Fruit fly (Drosophila melanogaster) whole organism, embryonic: Measurements from ENCODE around the gene Ent3.

Experiments used
- CG10431 ChIP-seq: fragments of 200-800 bp; sonication (Bioruptor generic); optimal IDR thresholded peaks from 3 replicates; lab custom pipeline; 2018; ENCODE audit warnings: missing biosample characterization, mild to moderate bottlenecking, missing genetic modification characterization
- CG11723 ChIP-seq: fragments of 200-800 bp; sonication (Bioruptor generic); optimal IDR thresholded peaks from 2 replicates; lab custom pipeline; 2017; ENCODE audit warnings: missing biosample characterization, mild to moderate bottlenecking, missing genetic modification characterization
- CG12299 ChIP-seq: fragments of 200-800 bp; sonication (Bioruptor generic); optimal IDR thresholded peaks from 2 replicates; lab custom pipeline; 2018; ENCODE audit warnings: missing biosample characterization, mild to moderate bottlenecking, missing genetic modification characterization
- CG12744 ChIP-seq: fragments of 200-800 bp; sonication (Bioruptor generic); optimal IDR thresholded peaks from 2 replicates; lab custom pipeline; 2016; ENCODE audit warnings: missing biosample characterization, missing genetic modification characterization
- CG12942 ChIP-seq: fragments of 200-800 bp; sonication (Bioruptor generic); optimal IDR thresholded peaks from 3 replicates; lab custom pipeline; 2016; ENCODE audit warnings: missing biosample characterization, missing genetic modification characterization
- CG14860 ChIP-seq: fragments of 200-800 bp; sonication (Bioruptor generic); IDR thresholded peaks from 3 replicates; pipeline ENCODE4 v1.3.6; 2022; ENCODE audit warnings: missing biosample characterization, missing genetic modification characterization; ENCODE audit not compliant: partially characterized antibody
- CG15011 ChIP-seq: fragments of 200-800 bp; sonication (Bioruptor generic); optimal IDR thresholded peaks from 3 replicates; lab custom pipeline; 2018; ENCODE audit warnings: missing biosample characterization, mild to moderate bottlenecking, missing genetic modification characterization
- CG16863 ChIP-seq: fragments of 200-800 bp; sonication (Bioruptor generic); optimal IDR thresholded peaks from 3 replicates; lab custom pipeline; 2016; ENCODE audit warnings: missing biosample characterization, missing genetic modification characterization
- CG17612 ChIP-seq: fragments of 200-800 bp; sonication (Bioruptor generic); IDR thresholded peaks from 2 replicates; pipeline ENCODE4 v1.3.6; 2022; ENCODE audit warnings: missing biosample characterization, missing genetic modification characterization
- CG18619 ChIP-seq: fragments of 200-800 bp; sonication (Bioruptor generic); optimal IDR thresholded peaks from 3 replicates; lab custom pipeline; 2017; ENCODE audit warnings: missing biosample characterization, mild to moderate bottlenecking, missing genetic modification characterization
- CG2678 ChIP-seq: fragments of 200-800 bp; sonication (Bioruptor generic); optimal IDR thresholded peaks from 3 replicates; lab custom pipeline; 2019; ENCODE audit warnings: missing biosample characterization, mild to moderate bottlenecking, missing genetic modification characterization, moderate library complexity
- CG34224 ChIP-seq: fragments of 200-800 bp; sonication (Bioruptor generic); IDR thresholded peaks from 3 replicates; pipeline ENCODE4 v1.3.6; 2022; ENCODE audit warnings: missing biosample characterization, missing genetic modification characterization; ENCODE audit not compliant: partially characterized antibody
- CG34422 ChIP-seq: fragments of 200-800 bp; sonication (Bioruptor generic); IDR thresholded peaks from 3 replicates; pipeline ENCODE4 v1.3.6; 2022; ENCODE audit warnings: missing biosample characterization, missing genetic modification characterization
- CG6175 ChIP-seq: fragments of 200-800 bp; sonication (Bioruptor generic); IDR thresholded peaks from 3 replicates; pipeline ENCODE4 v1.3.6; 2022; ENCODE audit warnings: missing biosample characterization, missing genetic modification characterization
- CG6813 ChIP-seq: fragments of 200-800 bp; sonication (Bioruptor generic); optimal IDR thresholded peaks from 2 replicates; lab custom pipeline; 2017; ENCODE audit warnings: missing biosample characterization, missing genetic modification characterization, mild to moderate bottlenecking, moderate library complexity, missing genetic modification reagents
- CG8089 ChIP-seq: fragments of 200-800 bp; sonication (Bioruptor generic); optimal IDR thresholded peaks from 3 replicates; lab custom pipeline; 2016; ENCODE audit warnings: missing biosample characterization, missing genetic modification characterization
- CG8388 ChIP-seq: fragments of 200-800 bp; sonication (Bioruptor generic); optimal IDR thresholded peaks from 2 replicates; lab custom pipeline; 2019; ENCODE audit warnings: missing biosample characterization, mild to moderate bottlenecking, missing genetic modification characterization, moderate library complexity
- CG9932 ChIP-seq: fragments of 200-800 bp; sonication (Bioruptor generic); IDR thresholded peaks from 2 replicates; pipeline ENCODE4 v1.3.6; 2022; ENCODE audit warnings: missing biosample characterization, missing genetic modification characterization
- Camta ChIP-seq: fragments of 200-800 bp; sonication (Bioruptor generic); optimal IDR thresholded peaks from 2 replicates; lab custom pipeline; 2016; ENCODE audit warnings: missing biosample characterization, missing genetic modification characterization
- D ChIP-seq, 2 experiments: fragments of 200-800 bp in 1 of 2; fragments of >200 bp in 1 of 2; sonication (Bioruptor generic) in 1 of 2; optimal IDR thresholded peaks; 2 replicates in 1 of 2; 3 replicates in 1 of 2; lab custom pipeline; 2017; ENCODE audit warnings: mild to moderate bottlenecking in 1 of 2, missing biosample characterization in 1 of 2, missing genetic modification characterization in 1 of 2, missing genetic modification reagents in 1 of 2
- Doc2 ChIP-seq: fragments of 200-800 bp; sonication (Bioruptor generic); IDR thresholded peaks from 2 replicates; pipeline ENCODE4 v1.3.6; 2022; ENCODE audit warnings: missing biosample characterization, missing genetic modification characterization
- Eip74EF ChIP-seq, 2 experiments: fragments of 200-800 bp in 1 of 2; fragments of >200 bp in 1 of 2; sonication (Bioruptor generic) in 1 of 2; optimal IDR thresholded peaks; 2 replicates each; lab custom pipeline; 2017 to 2019; ENCODE audit warnings: missing biosample characterization in 2 of 2, missing genetic modification characterization in 2 of 2, mild to moderate bottlenecking in 1 of 2, moderate library complexity in 1 of 2
- Gsc ChIP-seq: fragments of 200-800 bp; sonication (Bioruptor generic); IDR thresholded peaks from 2 replicates; pipeline ENCODE4 v1.3.6; 2022; ENCODE audit warnings: missing biosample characterization, missing genetic modification characterization
- Gug ChIP-seq: fragments of 200-800 bp; sonication (Bioruptor generic); IDR thresholded peaks from 4 replicates; pipeline ENCODE4 v1.3.6; 2022; ENCODE audit warnings: missing biosample characterization, missing genetic modification characterization
- Hmx ChIP-seq: fragments of 200-800 bp; sonication (Bioruptor generic); optimal IDR thresholded peaks from 2 replicates; lab custom pipeline; 2016; ENCODE audit warnings: missing biosample characterization, missing genetic modification characterization
- NC2α ChIP-seq: fragments of 200-800 bp; sonication (Bioruptor generic); optimal IDR thresholded peaks from 2 replicates; lab custom pipeline; 2016; ENCODE audit warnings: missing biosample characterization, missing genetic modification characterization
- Oli ChIP-seq: fragments of 200-800 bp; sonication (Bioruptor generic); optimal IDR thresholded peaks from 2 replicates; lab custom pipeline; 2018; ENCODE audit warnings: missing biosample characterization, mild to moderate bottlenecking, missing genetic modification characterization, moderate library complexity
- Ptx1 ChIP-seq: fragments of 200-800 bp; sonication (Bioruptor generic); IDR thresholded peaks from 2 replicates; pipeline ENCODE4 v1.3.6; 2022; ENCODE audit warnings: missing biosample characterization, missing genetic modification characterization
- Ravus ChIP-seq: fragments of 200-800 bp; sonication (Bioruptor generic); IDR thresholded peaks from 2 replicates; pipeline ENCODE4 v1.3.6; 2022; ENCODE audit warnings: missing biosample characterization, missing genetic modification characterization
- Spps ChIP-seq: fragments of 200-800 bp; sonication (Bioruptor generic); optimal IDR thresholded peaks from 2 replicates; lab custom pipeline; 2018; ENCODE audit warnings: missing biosample characterization, mild to moderate bottlenecking, missing genetic modification characterization
- Sry-β ChIP-seq: fragments of 200-800 bp; sonication (Bioruptor generic); optimal IDR thresholded peaks from 2 replicates; lab custom pipeline; 2018; ENCODE audit warnings: missing biosample characterization, mild to moderate bottlenecking, missing genetic modification characterization, moderate library complexity
- Taf1 ChIP-seq: fragments of 200-800 bp; sonication (Bioruptor generic); IDR thresholded peaks from 2 replicates; pipeline ENCODE4 v1.3.6; 2022; ENCODE audit warnings: missing biosample characterization, missing genetic modification characterization
- YL-1 ChIP-seq: fragments of 200-800 bp; sonication (Bioruptor generic); optimal IDR thresholded peaks from 3 replicates; lab custom pipeline; 2017; ENCODE audit warnings: missing biosample characterization, mild to moderate bottlenecking, missing genetic modification characterization
- al ChIP-seq: fragments of 200-800 bp; sonication (Bioruptor generic); IDR thresholded peaks from 2 replicates; pipeline ENCODE4 v1.3.6; 2022; ENCODE audit warnings: missing biosample characterization, missing genetic modification characterization
- aop ChIP-seq: fragments of 200-800 bp; sonication (Bioruptor generic); IDR thresholded peaks from 2 replicates; pipeline ENCODE4 v1.3.6; 2022; ENCODE audit warnings: missing biosample characterization, missing genetic modification characterization
- ems ChIP-seq: fragments of 200-800 bp; sonication (Bioruptor generic); optimal IDR thresholded peaks from 3 replicates; lab custom pipeline; 2016; ENCODE audit warnings: missing biosample characterization, missing genetic modification characterization
- lmd ChIP-seq: fragments of 200-800 bp; sonication (Bioruptor generic); IDR thresholded peaks from 2 replicates; pipeline ENCODE4 v1.3.6; 2022; ENCODE audit warnings: missing biosample characterization, missing genetic modification characterization
- maf-S ChIP-seq: fragments of 200-800 bp; sonication (Bioruptor generic); optimal IDR thresholded peaks from 2 replicates; lab custom pipeline; 2016; ENCODE audit warnings: missing biosample characterization, missing genetic modification characterization
- nau ChIP-seq: fragments of 200-800 bp; sonication (Bioruptor generic); optimal IDR thresholded peaks from 3 replicates; lab custom pipeline; 2017; ENCODE audit warnings: missing biosample characterization, mild to moderate bottlenecking, missing genetic modification characterization, missing genetic modification reagents
- nom ChIP-seq: fragments of 200-800 bp; sonication (Bioruptor generic); optimal IDR thresholded peaks from 2 replicates; lab custom pipeline; 2017; ENCODE audit warnings: missing biosample characterization, missing genetic modification characterization, mild to moderate bottlenecking, moderate library complexity, missing genetic modification reagents
- odd ChIP-seq: fragments of 200-800 bp; sonication (Bioruptor generic); optimal IDR thresholded peaks from 2 replicates; lab custom pipeline; 2017; ENCODE audit warnings: missing biosample characterization, mild to moderate bottlenecking, missing genetic modification characterization
- org-1 ChIP-seq: fragments of 200-800 bp; sonication (Bioruptor generic); optimal IDR thresholded peaks from 2 replicates; lab custom pipeline; 2017; ENCODE audit warnings: missing biosample characterization, missing genetic modification characterization
- phol ChIP-seq: fragments of 200-800 bp; sonication (Bioruptor generic); optimal IDR thresholded peaks from 3 replicates; lab custom pipeline; 2018; ENCODE audit warnings: missing biosample characterization, mild to moderate bottlenecking, missing genetic modification characterization, moderate library complexity
- ro ChIP-seq: fragments of 200-800 bp; sonication (Bioruptor generic); IDR thresholded peaks from 2 replicates; pipeline ENCODE4 v1.3.6; 2022; ENCODE audit warnings: missing biosample characterization, missing genetic modification characterization
- run ChIP-seq: fragments of 200-800 bp; sonication (Bioruptor generic); optimal IDR thresholded peaks from 3 replicates; lab custom pipeline; 2018; ENCODE audit warnings: missing biosample characterization, mild to moderate bottlenecking, missing genetic modification characterization
- so ChIP-seq: fragments of 200-800 bp; sonication (Bioruptor generic); IDR thresholded peaks from 3 replicates; pipeline ENCODE4 v1.3.6; 2022; ENCODE audit warnings: missing biosample characterization, missing genetic modification characterization
- sr ChIP-seq: fragments of 200-800 bp; sonication (Bioruptor generic); IDR thresholded peaks from 3 replicates; pipeline ENCODE4 v1.3.6; 2022; ENCODE audit warnings: missing biosample characterization, missing genetic modification characterization
- stwl ChIP-seq: fragments of 200-800 bp; sonication (Bioruptor generic); optimal IDR thresholded peaks from 3 replicates; lab custom pipeline; 2018; ENCODE audit warnings: missing biosample characterization, mild to moderate bottlenecking, missing genetic modification characterization, moderate library complexity
- sug ChIP-seq: fragments of 200-800 bp; optimal IDR thresholded peaks from 2 replicates; lab custom pipeline; 2019; ENCODE audit warnings: missing biosample characterization, mild to moderate bottlenecking, missing genetic modification characterization, moderate library complexity
- unpg ChIP-seq: fragments of 200-800 bp; sonication (Bioruptor generic); optimal IDR thresholded peaks from 3 replicates; lab custom pipeline; 2018; ENCODE audit warnings: missing biosample characterization, mild to moderate bottlenecking, missing genetic modification characterization, moderate library complexity
- wdn ChIP-seq: fragments of 200-800 bp; sonication (Bioruptor generic); IDR thresholded peaks from 2 replicates; pipeline ENCODE4 v1.3.6; 2022; ENCODE audit warnings: missing biosample characterization, missing genetic modification characterization

Gene Ent3

dm6 chr3L:12813907-12814306 is 39.5 kb upstream of the Ent3 start, which contains the start of the genes Sf3a2 and CG42588 (continued):
- peak; percentile 62; the same call in 1 of the 3 replicates for TF ChIP-seq CG14860
- no peak for TF ChIP-seq Hmx (GFP tag; lab: Kevin White, UChicago)
- peak; percentile 41 for TF ChIP-seq unpg (GFP tag; lab: Kevin White, UChicago)
- peak; percentile 19 for TF ChIP-seq CG18619 (GFP tag; lab: Kevin White, UChicago)
- TF ChIP-seq CG8089 (GFP tag; lab: Kevin White, UChicago) = no peak
- no peak for TF ChIP-seq CG6175 (GFP tag; lab: Robert Waterston, UW)
- TF ChIP-seq Doc2 (GFP tag; lab: Robert Waterston, UW) = no peak
- TF ChIP-seq sug (tag; lab: Kevin White, UChicago) = peak; percentile 74
- TF ChIP-seq Ptx1 (GFP tag; lab: Robert Waterston, UW) = peak; percentile 85
- no peak for TF ChIP-seq Sry-β
- TF ChIP-seq CG10431 = no peak
- TF ChIP-seq CG12299 = no peak
- no peak for TF ChIP-seq odd (GFP tag; lab: Kevin White, UChicago)
- TF ChIP-seq CG12942 (GFP tag; lab: Kevin White, UChicago) = peak; percentile 57
- TF ChIP-seq maf-S (GFP tag; lab: Kevin White, UChicago) = no peak
- peak; percentile 85; the same call in 2 of the 3 replicates for TF ChIP-seq CG34422
- no peak for TF ChIP-seq sr (GFP tag; lab: Robert Waterston, UW)
- no peak for TF ChIP-seq CG17612 (GFP tag; lab: Robert Waterston, UW)
- TF ChIP-seq CG9932 (GFP tag; lab: Robert Waterston, UW) = peak; percentile 89
- TF ChIP-seq nom = no peak
- TF ChIP-seq wdn (GFP tag; lab: Robert Waterston, UW) = no peak
- TF ChIP-seq run = no peak
- TF ChIP-seq CG11723 = no peak
- peak; percentile 76 for TF ChIP-seq phol (tag; lab: Kevin White, UChicago)
- TF ChIP-seq lmd (GFP tag; lab: Robert Waterston, UW) = no peak; the same call in 1 of the 2 replicates
- no peak for TF ChIP-seq CG6813
- no peak for TF ChIP-seq CG12744
- TF ChIP-seq CG8388 (GFP tag; lab: Kevin White, UChicago) = peak; percentile 35
- TF ChIP-seq ro = no peak
- TF ChIP-seq YL-1 (GFP tag; lab: Kevin White, UChicago) = peak; percentile 85
- TF ChIP-seq stwl (tag; lab: Kevin White, UChicago) = peak; percentile 61
- peak; percentile 66 for TF ChIP-seq al (GFP tag; lab: Robert Waterston, UW)
- TF ChIP-seq CG34224 (GFP tag; lab: Robert Waterston, UW) = peak; percentile 74
- TF ChIP-seq Ravus (GFP tag; lab: Robert Waterston, UW) = peak; percentile 7; the same call in 1 of the 2 replicates
- TF ChIP-seq Spps (tag; lab: Kevin White, UChicago) = peak; percentile 26
- no peak for TF ChIP-seq Oli (tag; lab: Kevin White, UChicago)
- no peak for TF ChIP-seq Eip74EF (GFP tag; optimal IDR thresholded peaks at IDR 0.05; lab: Kevin White, UChicago)
- TF ChIP-seq so (GFP tag; lab: Robert Waterston, UW) = no peak
- no peak for TF ChIP-seq nau (GFP tag; lab: Kevin White, UChicago)
- TF ChIP-seq Gsc = no peak
- no peak for TF ChIP-seq D (optimal IDR thresholded peaks at IDR 0.05; lab: Kevin White, UChicago)
- TF ChIP-seq D (GFP tag; optimal IDR thresholded peaks at IDR 0.05; lab: Kevin White, UChicago) = no peak
- peak; percentile 47 for TF ChIP-seq ems (GFP tag; lab: Kevin White, UChicago)
- no peak for TF ChIP-seq org-1
- TF ChIP-seq Camta (GFP tag; lab: Kevin White, UChicago) = no peak
- peak; percentile 17 for TF ChIP-seq NC2α (GFP tag; lab: Kevin White, UChicago)
- no peak for TF ChIP-seq CG2678 (tag; lab: Kevin White, UChicago)
- no peak for TF ChIP-seq CG16863
- TF ChIP-seq Gug (GFP tag; lab: Robert Waterston, UW) = peak; percentile 75; the same call in 3 of the 4 replicates
- no peak for TF ChIP-seq CG15011 (GFP tag; lab: Kevin White, UChicago)
- TF ChIP-seq Taf1 (GFP tag; lab: Robert Waterston, UW) = no peak
- TF ChIP-seq aop (GFP tag; lab: Robert Waterston, UW) = no peak
